Fruit fly (Drosophila melanogaster) whole organism, embryonic: ENCODE data around the gene CG43249.

Source experiments
- CG10979 ChIP-seq: fragments of 200-800 bp; sonication (Bioruptor generic); optimal IDR thresholded peaks from 2 replicates; lab custom pipeline; 2018; ENCODE audit warnings: missing biosample characterization, mild to moderate bottlenecking, missing genetic modification characterization, moderate library complexity
- CG11085 ChIP-seq: fragments of 200-800 bp; sonication (Bioruptor generic); IDR thresholded peaks from 2 replicates; pipeline ENCODE4 v1.3.6; 2022; ENCODE audit warnings: missing biosample characterization, missing genetic modification characterization
- CG11456 ChIP-seq: fragments of 200-800 bp; sonication (Bioruptor generic); IDR thresholded peaks from 3 replicates; pipeline ENCODE4 v1.3.6; 2022; ENCODE audit warnings: missing biosample characterization, missing genetic modification characterization
- CG11695 ChIP-seq: fragments of 200-800 bp; sonication (Bioruptor generic); IDR thresholded peaks from 3 replicates; pipeline ENCODE4 v1.3.6; 2022; ENCODE audit warnings: missing biosample characterization, missing genetic modification characterization
- CG12391 ChIP-seq: fragments of 200-800 bp; sonication (Bioruptor generic); optimal IDR thresholded peaks from 3 replicates; lab custom pipeline; 2018; ENCODE audit warnings: missing biosample characterization, mild to moderate bottlenecking, missing genetic modification characterization, moderate library complexity
- CG12942 ChIP-seq: fragments of 200-800 bp; sonication (Bioruptor generic); optimal IDR thresholded peaks from 3 replicates; lab custom pipeline; 2016; ENCODE audit warnings: missing biosample characterization, missing genetic modification characterization
- CG14050 ChIP-seq: fragments of 200-800 bp; sonication (Bioruptor generic); IDR thresholded peaks from 3 replicates; pipeline ENCODE4 v1.3.6; 2022; ENCODE audit warnings: missing biosample characterization, missing genetic modification characterization
- CG18764 ChIP-seq: fragments of 200-800 bp; sonication (Bioruptor generic); optimal IDR thresholded peaks from 3 replicates; lab custom pipeline; 2016; ENCODE audit warnings: missing biosample characterization, missing genetic modification characterization
- CG2199 ChIP-seq: fragments of 200-800 bp; sonication (Bioruptor generic); IDR thresholded peaks from 3 replicates; pipeline ENCODE4 v1.3.6; 2022; ENCODE audit warnings: missing biosample characterization, missing genetic modification characterization
- CG2202 ChIP-seq: fragments of 200-800 bp; sonication (Bioruptor generic); optimal IDR thresholded peaks from 2 replicates; lab custom pipeline; 2018; ENCODE audit warnings: missing biosample characterization, mild to moderate bottlenecking, missing genetic modification characterization
- CG2712 ChIP-seq: fragments of 200-800 bp; optimal IDR thresholded peaks from 3 replicates; lab custom pipeline; 2019; ENCODE audit warnings: missing biosample characterization, mild to moderate bottlenecking, missing genetic modification characterization, moderate library complexity
- CG31441 ChIP-seq: fragments of 200-800 bp; sonication (Bioruptor generic); IDR thresholded peaks from 2 replicates; pipeline ENCODE4 v1.3.6; 2022; ENCODE audit warnings: missing biosample characterization, missing genetic modification characterization
- CG4282 ChIP-seq: fragments of 200-800 bp; sonication (Bioruptor generic); optimal IDR thresholded peaks from 2 replicates; lab custom pipeline; 2016; ENCODE audit warnings: missing biosample characterization, missing genetic modification characterization
- CG4730 ChIP-seq: fragments of 200-800 bp; sonication (Bioruptor generic); IDR thresholded peaks from 2 replicates; pipeline ENCODE4 v1.3.6; 2022; ENCODE audit warnings: missing biosample characterization, missing genetic modification characterization
- CG6272 ChIP-seq: fragments of 200-800 bp; sonication (Bioruptor generic); IDR thresholded peaks from 2 replicates; pipeline ENCODE4 v1.3.6; 2022; ENCODE audit warnings: missing biosample characterization, missing genetic modification characterization
- Dip3 ChIP-seq: fragments of 200-800 bp; sonication (Bioruptor generic); optimal IDR thresholded peaks from 3 replicates; lab custom pipeline; 2016; ENCODE audit warnings: missing biosample characterization, missing genetic modification characterization
- ERR ChIP-seq: fragments of 200-800 bp; sonication (Bioruptor generic); optimal IDR thresholded peaks from 2 replicates; lab custom pipeline; 2016; ENCODE audit warnings: missing biosample characterization, missing genetic modification characterization
- Eip74EF ChIP-seq, 2 experiments: fragments of 200-800 bp in 1 of 2; fragments of >200 bp in 1 of 2; sonication (Bioruptor generic) in 1 of 2; optimal IDR thresholded peaks; 2 replicates each; lab custom pipeline; 2017 to 2019; ENCODE audit warnings: missing biosample characterization in 2 of 2, missing genetic modification characterization in 2 of 2, mild to moderate bottlenecking in 1 of 2, moderate library complexity in 1 of 2
- Fer2 ChIP-seq: fragments of 200-800 bp; sonication (Bioruptor generic); optimal IDR thresholded peaks from 2 replicates; lab custom pipeline; 2018; ENCODE audit warnings: missing biosample characterization, mild to moderate bottlenecking, missing genetic modification characterization, moderate library complexity
- GATAe ChIP-seq: fragments of 200-800 bp; sonication (Bioruptor generic); conservative IDR thresholded peaks from 2 replicates; pipeline ENCODE4 v1.3.6; 2022; ENCODE audit warnings: missing biosample characterization, missing genetic modification characterization
- MTF-1 ChIP-seq: fragments of 200-800 bp; sonication (Bioruptor generic); optimal IDR thresholded peaks from 2 replicates; lab custom pipeline; 2018; ENCODE audit warnings: missing biosample characterization, mild to moderate bottlenecking, missing genetic modification characterization, borderline replicate concordance
- Meics ChIP-seq: fragments of 200-800 bp; sonication (Bioruptor generic); optimal IDR thresholded peaks from 2 replicates; lab custom pipeline; 2017; ENCODE audit warnings: missing biosample characterization, mild to moderate bottlenecking, missing genetic modification characterization
- NC2β ChIP-seq: fragments of 200-800 bp; sonication (Bioruptor generic); optimal IDR thresholded peaks from 2 replicates; lab custom pipeline; 2016; ENCODE audit warnings: missing biosample characterization, missing genetic modification characterization
- Poxn ChIP-seq: fragments of 200-800 bp; sonication (Bioruptor generic); IDR thresholded peaks from 2 replicates; pipeline ENCODE4 v1.3.6; 2022; ENCODE audit warnings: missing biosample characterization, missing genetic modification characterization
- Sry-δ ChIP-seq: fragments of 200-800 bp; sonication (Bioruptor generic); optimal IDR thresholded peaks from 2 replicates; lab custom pipeline; 2016; ENCODE audit warnings: missing biosample characterization, missing genetic modification characterization
- Usf ChIP-seq: fragments of 200-800 bp; sonication (Bioruptor generic); optimal IDR thresholded peaks from 2 replicates; lab custom pipeline; 2017; ENCODE audit warnings: missing genotype, missing biosample characterization, missing genetic modification characterization
- az2 ChIP-seq: fragments of 200-800 bp; sonication (Bioruptor generic); optimal IDR thresholded peaks from 3 replicates; lab custom pipeline; 2016; ENCODE audit warnings: missing biosample characterization, missing genetic modification characterization
- bcd ChIP-seq: fragments of 200-800 bp; sonication (Bioruptor generic); optimal IDR thresholded peaks from 2 replicates; lab custom pipeline; 2017; ENCODE audit warnings: missing biosample characterization, mild to moderate bottlenecking, missing genetic modification characterization
- bsh ChIP-seq, 2 experiments: fragments of 200-800 bp; sonication (Bioruptor generic); optimal IDR thresholded peaks; 2 replicates each; lab custom pipeline; 2017 to 2018; ENCODE audit warnings: mild to moderate bottlenecking in 2 of 2, missing biosample characterization in 2 of 2, missing genetic modification characterization in 2 of 2, moderate library complexity in 1 of 2
- chm ChIP-seq: fragments of 200-800 bp; sonication (Bioruptor generic); IDR thresholded peaks from 2 replicates; pipeline ENCODE4 v1.3.6; 2022; ENCODE audit warnings: missing biosample characterization, missing genetic modification characterization
- fd3F ChIP-seq: fragments of 200-800 bp; sonication (Bioruptor generic); optimal IDR thresholded peaks from 2 replicates; lab custom pipeline; 2018; ENCODE audit warnings: missing biosample characterization, mild to moderate bottlenecking, missing genetic modification characterization, moderate library complexity
- fd64A ChIP-seq: fragments of 200-800 bp; sonication (Bioruptor generic); optimal IDR thresholded peaks from 3 replicates; lab custom pipeline; 2018; ENCODE audit warnings: missing biosample characterization, mild to moderate bottlenecking, missing genetic modification characterization
- gro ChIP-seq: fragments of 200-800 bp; sonication (Bioruptor generic); optimal IDR thresholded peaks from 2 replicates; lab custom pipeline; 2016; ENCODE audit warnings: missing biosample characterization, missing genetic modification characterization
- kni ChIP-seq: fragments of 200-800 bp; sonication (Bioruptor generic); optimal IDR thresholded peaks from 3 replicates; lab custom pipeline; 2017; ENCODE audit warnings: mild to moderate bottlenecking, missing biosample characterization, missing genetic modification reagents, missing genetic modification characterization
- lilli ChIP-seq: fragments of 200-800 bp; sonication (Bioruptor generic); optimal IDR thresholded peaks from 3 replicates; lab custom pipeline; 2016; ENCODE audit warnings: missing biosample characterization, missing genetic modification characterization
- nerfin-2 ChIP-seq: fragments of 200-800 bp; sonication (Bioruptor generic); IDR thresholded peaks from 2 replicates; pipeline ENCODE4 v1.3.6; 2022; ENCODE audit warnings: missing biosample characterization, missing genetic modification characterization; ENCODE audit not compliant: partially characterized antibody
- p53 ChIP-seq: fragments of 200-800 bp; sonication (Bioruptor generic); optimal IDR thresholded peaks from 2 replicates; lab custom pipeline; 2016; ENCODE audit warnings: missing biosample characterization, missing genetic modification characterization
- pan ChIP-seq, 4 experiments: fragments of >200 bp in 3 of 4; fragments of 200-800 bp in 1 of 4; sonication (Bioruptor generic) in 1 of 4; optimal IDR thresholded peaks in 3 of 4; IDR thresholded peaks in 1 of 4; 2 replicates each; pipeline versions ENCODE4 v1.3.6 to Lab custom; 2017 to 2022; ENCODE audit warnings: missing biosample characterization in 2 of 4, missing genetic modification characterization in 2 of 4, mixed read lengths in 1 of 4
- pita ChIP-seq: fragments of 200-800 bp; sonication (Bioruptor generic); optimal IDR thresholded peaks from 2 replicates; lab custom pipeline; 2017; ENCODE audit warnings: missing biosample characterization, mild to moderate bottlenecking, missing genetic modification characterization
- rib ChIP-seq: fragments of 200-800 bp; sonication (Bioruptor generic); IDR thresholded peaks from 2 replicates; pipeline ENCODE4 v1.3.6; 2022; ENCODE audit warnings: missing biosample characterization, missing genetic modification characterization
- run ChIP-seq: fragments of 200-800 bp; sonication (Bioruptor generic); optimal IDR thresholded peaks from 3 replicates; lab custom pipeline; 2018; ENCODE audit warnings: missing biosample characterization, mild to moderate bottlenecking, missing genetic modification characterization
- sna ChIP-seq: fragments of 200-800 bp; sonication (Bioruptor generic); IDR thresholded peaks from 2 replicates; pipeline ENCODE4 v1.3.6; 2022; ENCODE audit warnings: missing biosample characterization, missing genetic modification characterization; ENCODE audit not compliant: partially characterized antibody
- tna ChIP-seq: fragments of 200-800 bp; sonication (Bioruptor generic); IDR thresholded peaks from 2 replicates; pipeline ENCODE4 v1.3.6; 2022; ENCODE audit warnings: missing biosample characterization, missing genetic modification characterization; ENCODE audit not compliant: partially characterized antibody
- yki ChIP-seq: fragments of >200 bp; optimal IDR thresholded peaks from 3 replicates; lab custom pipeline; 2018
- zen2 ChIP-seq: fragments of 200-800 bp; sonication (Bioruptor generic); IDR thresholded peaks from 3 replicates; pipeline ENCODE4 v1.3.6; 2022; ENCODE audit warnings: missing biosample characterization, missing genetic modification characterization; ENCODE audit not compliant: partially characterized antibody
- zfh1 ChIP-seq: fragments of 200-800 bp; sonication (Bioruptor generic); IDR thresholded peaks from 3 replicates; pipeline ENCODE4 v1.3.6; 2022; ENCODE audit warnings: missing biosample characterization, missing genetic modification characterization

CG43249 gene

dm6 chr3L:16289067-16289466 is 15.0 kb upstream of the CG43249 start (continued):
- TF ChIP-seq bsh (GFP tag; optimal IDR thresholded peaks at IDR 0.05; lab: Kevin White, UChicago) (no peak), lilli (no peak), CG11695 (GFP tag; lab: Robert Waterston, UW) (0 out of 3 replicates have a peak, but pooled peaks have one; percentile 27), pita (GFP tag; lab: Kevin White, UChicago) (no peak), zfh1 (GFP tag; lab: Robert Waterston, UW) (no peak), Eip74EF (GFP tag; optimal IDR thresholded peaks at IDR 0.05; lab: Kevin White, UChicago) (no peak), CG18764 (GFP tag; lab: Kevin White, UChicago) (no peak), Poxn (GFP tag; lab: Robert Waterston, UW) (no peak), CG2202 (no peak), Sry-δ (GFP tag; lab: Kevin White, UChicago) (no peak), CG2199 (no peak), Meics (GFP tag; lab: Kevin White, UChicago) (peak; percentile 39), CG11456 (no peak), pan (optimal IDR thresholded peaks at IDR 0.05; lab: Kevin White, UChicago) (no peak), pan (GFP tag; optimal IDR thresholded peaks at IDR 0.05 in 1 of 2, IDR thresholded peaks at IDR 0.05 in 1 of 2) (peak in 1 of 2 experiments; percentile 37), Fer2 (tag; lab: Kevin White, UChicago) (no peak), zen2 (GFP tag; lab: Robert Waterston, UW) (no peak), CG10979 (no peak), NC2β (GFP tag; lab: Kevin White, UChicago) (no peak), CG11085 (GFP tag; lab: Robert Waterston, UW) (no peak), CG12942 (GFP tag; lab: Kevin White, UChicago) (no peak), yki (lab: Kevin White, UChicago) (no peak), run (tag; lab: Kevin White, UChicago) (no peak), rib (no peak), CG12391 (tag; lab: Kevin White, UChicago) (no peak), CG6272 (GFP tag; lab: Robert Waterston, UW) (no peak), az2 (GFP tag; lab: Kevin White, UChicago) (peak; percentile 31), bcd (GFP tag; lab: Kevin White, UChicago) (no peak), MTF-1 (GFP tag; lab: Kevin White, UChicago) (no peak), Usf (GFP tag; lab: Kevin White, UChicago) (no peak), CG4282 (GFP tag; lab: Kevin White, UChicago) (no peak), kni (GFP tag; lab: Kevin White, UChicago) (no peak), CG2712 (tag; lab: Kevin White, UChicago) (no peak), CG4730 (GFP tag; lab: Robert Waterston, UW) (peak; percentile 50; the same call in 1 of the 2 replicates), Dip3 (GFP tag; lab: Kevin White, UChicago) (no peak), gro (GFP tag; lab: Kevin White, UChicago) (no peak), GATAe (GFP tag; lab: Robert Waterston, UW) (no peak), CG31441 (no peak), fd3F (GFP tag; lab: Kevin White, UChicago) (peak; percentile 36), ERR (no peak), CG14050 (GFP tag; lab: Robert Waterston, UW) (no peak), sna (GFP tag; lab: Robert Waterston, UW) (no peak), p53 (GFP tag; lab: Kevin White, UChicago) (no peak), nerfin-2 (GFP tag; lab: Robert Waterston, UW) (no peak), fd64A (GFP tag; lab: Kevin White, UChicago) (no peak), chm (GFP tag; lab: Robert Waterston, UW) (no peak), tna (GFP tag; lab: Robert Waterston, UW) (no peak)
